Worm (Caenorhabditis elegans): ENCODE results near the gene F09F9.1.

DNA sequence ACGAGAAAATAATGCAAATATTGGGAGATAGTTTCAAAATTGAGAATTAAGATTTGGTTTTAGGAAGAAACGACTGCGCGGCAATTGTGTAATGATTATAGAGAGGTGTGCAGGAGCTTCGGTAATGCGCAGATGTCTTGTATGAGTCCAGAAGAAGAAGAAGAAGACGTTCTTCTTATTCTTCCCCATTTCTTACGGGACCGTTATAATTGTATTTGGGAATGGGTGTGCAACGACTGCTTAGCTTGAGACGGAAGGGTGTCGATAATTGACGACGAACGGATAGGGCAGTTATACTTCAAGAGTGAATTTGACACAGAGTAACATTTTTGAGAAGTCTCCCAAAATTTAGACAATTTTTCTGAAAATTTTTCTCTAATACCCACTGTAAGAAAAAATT is 13.6 kb downstream of the F09F9.1 start:
- no peak for TF ChIP-seq sea-1 (GFP tag; conservative IDR thresholded peaks at IDR 0.05)
- TF ChIP-seq ama-1 (optimal IDR thresholded peaks at IDR 0.05) = no peak
- TF ChIP-seq flt-1 (GFP tag; IDR thresholded peaks at IDR 0.05) = no peak
- TF ChIP-seq F13C5.2 (tag; optimal IDR thresholded peaks at IDR 0.05) = no peak
- no peak for TF ChIP-seq ets-7 (tag; optimal IDR thresholded peaks at IDR 0.05)
- TF ChIP-seq ceh-36 (tag; optimal IDR thresholded peaks at IDR 0.05) = no peak
- TF ChIP-seq tbx-37 (GFP tag; conservative IDR thresholded peaks at IDR 0.05) = no peak
- no peak for TF ChIP-seq tbx-11 (GFP tag; IDR thresholded peaks at IDR 0.05)
- no peak for TF ChIP-seq hnd-1 (tag; optimal IDR thresholded peaks at IDR 0.05)
- no peak for TF ChIP-seq hmg-4 (GFP tag; optimal IDR thresholded peaks at IDR 0.05)
- TF ChIP-seq hmbx-1 (tag; optimal IDR thresholded peaks at IDR 0.05) = no peak
- TF ChIP-seq pes-1 (GFP tag; IDR thresholded peaks at IDR 0.05) = no peak
- TF ChIP-seq tra-4 (tag; optimal IDR thresholded peaks at IDR 0.05) = no peak
- TF ChIP-seq aly-1 (tag; optimal IDR thresholded peaks at IDR 0.05) = no peak

All from whole organism, early embryonic.